Fruit fly (Drosophila melanogaster): ENCODE measurements around the gene eater.

dm6 chr3R:27106134-27106694 lies 6.7 kb upstream of the eater start, which contains the start of gene CAH9:
- TF ChIP-seq Sin3A (optimal IDR thresholded peaks at IDR 0.05), result no peak
- no peak for TF ChIP-seq h (optimal IDR thresholded peaks at IDR 0.05)
- TF ChIP-seq insv (optimal IDR thresholded peaks at IDR 0.05), result no peak
- no peak for TF ChIP-seq ttk (optimal IDR thresholded peaks at IDR 0.05)
- no peak for TF ChIP-seq Myc (optimal IDR thresholded peaks at IDR 0.05)
- no peak for TF ChIP-seq psq (optimal IDR thresholded peaks at IDR 0.05)
